Worm (Caenorhabditis elegans) whole organism, early embryonic: ENCODE results near the gene srbc-6.

ENCODE experiments used
- B0310.2 ChIP-seq: sonication (generic microtip); optimal IDR thresholded peaks from 2 replicates; lab custom pipeline; 2016; ENCODE audit warnings: mild to moderate bottlenecking, missing genetic modification characterization, missing compliant biosample characterization
- ama-1 ChIP-seq: fragments of 150-350 bp; optimal IDR thresholded peaks from 2 replicates; lab custom pipeline; 2014
- ets-7 ChIP-seq: sonication (generic microtip); optimal IDR thresholded peaks from 2 replicates; lab custom pipeline; 2016; ENCODE audit warnings: missing genotype, missing genetic modification characterization, missing compliant biosample characterization
- flt-1 ChIP-seq: fragments of 200-800 bp; sonication (Bioruptor generic); IDR thresholded peaks from 2 replicates; pipeline ENCODE4 v1.3.6; 2022; ENCODE audit warnings: missing genetic modification characterization, missing compliant biosample characterization
- hmbx-1 ChIP-seq: sonication (generic microtip); optimal IDR thresholded peaks from 2 replicates; lab custom pipeline; 2016; ENCODE audit warnings: mild to moderate bottlenecking, missing genetic modification characterization, missing compliant biosample characterization
- hmg-4 ChIP-seq: fragments of 200-800 bp; sonication (Bioruptor generic); optimal IDR thresholded peaks from 2 replicates; lab custom pipeline; 2018; ENCODE audit warnings: mild to moderate bottlenecking, missing genetic modification characterization, missing compliant biosample characterization
- hnd-1 ChIP-seq: sonication (generic microtip); optimal IDR thresholded peaks from 2 replicates; lab custom pipeline; 2016; ENCODE audit warnings: missing genetic modification characterization, missing compliant biosample characterization
- scrt-1 ChIP-seq: fragments of 200-800 bp; sonication (Bioruptor generic); IDR thresholded peaks from 2 replicates; pipeline ENCODE4 v1.3.6; 2022; ENCODE audit warnings: missing genetic modification characterization, missing compliant biosample characterization

- TF ChIP-seq hmg-4 (no peak), hmbx-1 (tag; lab: Kevin White, UChicago) (no peak), ets-7 (tag; lab: Kevin White, UChicago) (no peak), ama-1 (lab: Kevin White, UChicago) (no peak), hnd-1 (no peak), flt-1 (no peak), scrt-1 (GFP tag; lab: Robert Waterston, UW) (no peak), B0310.2 (no peak)
Observed at ce11 chrV:3168650-3169049, 1.3 kb upstream of the srbc-6 start, which contains the start of gene C36C5.15.
